Fruit fly (Drosophila melanogaster): ENCODE results near the gene CG15286.
A peak's percentile ranks its signal among the peaks of the same experiment; 100 is the strongest.

The CG15286 gene

DNA sequence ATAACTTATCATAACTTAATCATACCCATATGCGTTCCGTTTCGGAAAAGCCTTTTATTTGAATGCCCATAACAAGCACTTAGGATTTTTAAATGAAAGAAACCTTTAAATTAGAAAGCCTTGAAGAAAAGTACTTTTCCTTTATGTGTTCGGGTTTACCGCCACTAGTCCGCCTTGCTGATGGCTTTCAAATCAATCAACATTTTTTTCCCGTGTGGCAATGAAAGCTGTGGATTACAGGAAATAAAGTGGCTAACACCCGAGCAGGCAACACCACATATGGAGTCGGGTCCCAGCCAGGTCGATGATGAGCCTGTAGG lies 32.7 kb downstream of the CG15286 start:
- TF ChIP-seq br (GFP tag; optimal IDR thresholded peaks at IDR 0.05) (no peak), woc (GFP tag; optimal IDR thresholded peaks at IDR 0.05) (no peak), Dif (GFP tag; optimal IDR thresholded peaks at IDR 0.05; ENCODE audit: partially characterized antibody) (no peak), rgr (GFP tag; optimal IDR thresholded peaks at IDR 0.05) (no peak), Myc (optimal IDR thresholded peaks at IDR 0.05) (no peak), pan (optimal IDR thresholded peaks at IDR 0.05) (no peak), Jra (GFP tag; optimal IDR thresholded peaks at IDR 0.05) (no peak), tai (GFP tag; optimal IDR thresholded peaks at IDR 0.05) (no peak), brk (GFP tag; optimal IDR thresholded peaks at IDR 0.05) (no peak), h (GFP tag; optimal IDR thresholded peaks at IDR 0.05) (no peak), OdsH (GFP tag; optimal IDR thresholded peaks at IDR 0.05) (no peak), Dfd (GFP tag; optimal IDR thresholded peaks at IDR 0.05) (no peak), CG9705 (GFP tag; optimal IDR thresholded peaks at IDR 0.05) (no peak)

DNA sequence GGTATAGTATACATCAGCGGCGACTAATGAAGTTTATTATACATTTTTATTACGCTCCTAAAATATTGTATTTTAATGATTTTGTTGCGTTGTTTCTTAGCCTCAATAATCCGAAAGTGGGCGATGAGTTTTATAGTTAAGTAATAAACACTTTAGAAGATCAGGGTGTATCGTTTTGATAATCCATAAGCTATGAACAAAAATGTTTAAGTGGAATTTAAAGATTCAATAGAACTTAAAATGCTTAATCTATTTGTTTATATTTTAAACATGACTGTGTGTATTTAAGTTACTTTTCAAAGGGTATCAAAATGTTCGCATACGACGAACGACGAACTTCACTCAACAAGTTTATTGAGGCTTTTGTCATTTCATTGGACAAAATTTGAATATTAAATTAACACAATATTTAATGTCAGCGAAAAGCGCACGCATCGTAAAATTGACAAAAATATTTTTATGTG lies 34.2 kb downstream of the CG15286 start:
- TF ChIP-seq Dif (GFP tag; optimal IDR thresholded peaks at IDR 0.05; ENCODE audit: partially characterized antibody) (no peak), Hnf4 (GFP tag; optimal IDR thresholded peaks at IDR 0.05) (peak; percentile 37), foxo (GFP tag; optimal IDR thresholded peaks at IDR 0.05) (peak in 1 of 2 experiments; percentile 5), usp (GFP tag; optimal IDR thresholded peaks at IDR 0.05) (no peak), tai (GFP tag; optimal IDR thresholded peaks at IDR 0.05) (peak; percentile 19), psq (GFP tag; optimal IDR thresholded peaks at IDR 0.05) (peak; percentile 8), h (GFP tag; optimal IDR thresholded peaks at IDR 0.05) (no peak), fru (GFP tag; optimal IDR thresholded peaks at IDR 0.05) (peak; percentile 27), br (GFP tag; optimal IDR thresholded peaks at IDR 0.05) (peak; percentile 18)

DNA sequence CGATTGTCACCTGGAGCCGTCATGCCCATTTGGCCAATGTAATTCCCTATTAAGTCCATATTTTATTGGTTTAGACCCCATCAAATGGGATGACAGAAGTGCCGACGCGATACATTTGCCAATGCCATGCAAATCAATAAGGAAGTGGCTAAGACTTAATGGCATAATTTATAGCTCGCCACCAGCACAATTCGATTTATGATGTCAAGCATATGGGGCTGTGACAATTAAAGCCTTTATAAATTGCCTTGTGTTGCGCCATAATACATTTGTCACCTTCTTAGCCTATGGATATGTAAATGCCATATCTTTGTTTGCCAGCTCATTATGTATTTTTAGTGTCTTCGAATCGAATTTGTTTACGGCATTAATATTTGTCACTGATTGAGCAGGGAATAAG lies 35.2 kb downstream of the CG15286 start:
- no peak for TF ChIP-seq CG9705 (GFP tag; optimal IDR thresholded peaks at IDR 0.05)
- TF ChIP-seq Vsx2 (GFP tag; optimal IDR thresholded peaks at IDR 0.05; ENCODE audit: partially characterized antibody), result no peak
- no peak for TF ChIP-seq h (GFP tag; optimal IDR thresholded peaks at IDR 0.05)
- TF ChIP-seq N (GFP tag; optimal IDR thresholded peaks at IDR 0.05), result no peak
- TF ChIP-seq br (GFP tag; optimal IDR thresholded peaks at IDR 0.05), result no peak
- no peak for TF ChIP-seq Sp1 (GFP tag; optimal IDR thresholded peaks at IDR 0.05)
- TF ChIP-seq Hr78 (GFP tag; optimal IDR thresholded peaks at IDR 0.05), result no peak
- TF ChIP-seq Dif (GFP tag; optimal IDR thresholded peaks at IDR 0.05; ENCODE audit: partially characterized antibody), result no peak
- TF ChIP-seq dsf (GFP tag; optimal IDR thresholded peaks at IDR 0.05; ENCODE audit: borderline replicate concordance), result no peak
- TF ChIP-seq psq (GFP tag; optimal IDR thresholded peaks at IDR 0.05), result no peak
- no peak for TF ChIP-seq Hnf4 (GFP tag; optimal IDR thresholded peaks at IDR 0.05)
- TF ChIP-seq Rel (GFP tag; optimal IDR thresholded peaks at IDR 0.05), result no peak
- TF ChIP-seq Rel (tag; optimal IDR thresholded peaks at IDR 0.05), result no peak

DNA sequence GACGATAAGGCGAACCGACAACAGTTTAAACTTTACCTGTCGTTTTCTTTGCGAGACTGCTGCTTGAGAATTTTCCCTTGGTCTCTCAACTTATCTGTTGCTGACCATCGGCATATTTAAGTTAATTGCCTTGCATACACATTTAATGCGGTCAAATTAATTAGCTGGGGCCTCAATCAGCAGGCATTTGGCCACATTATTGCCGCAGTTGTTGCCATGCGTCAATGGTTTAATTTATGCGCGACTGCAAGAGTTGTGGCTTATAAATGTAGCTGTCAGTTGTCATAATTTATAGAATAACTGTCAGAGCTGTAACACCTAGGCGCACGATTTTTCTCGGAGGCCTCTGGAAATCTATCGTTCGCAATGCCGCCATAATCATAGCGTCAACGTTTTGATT lies 36.0 kb downstream of the CG15286 start:
- TF ChIP-seq psq (GFP tag; optimal IDR thresholded peaks at IDR 0.05), result no peak
- TF ChIP-seq ey (GFP tag; optimal IDR thresholded peaks at IDR 0.05), result no peak
- no peak for TF ChIP-seq sage (GFP tag; optimal IDR thresholded peaks at IDR 0.05)
- no peak for TF ChIP-seq dl (GFP tag; optimal IDR thresholded peaks at IDR 0.05; ENCODE audit: insufficient read depth in 1 of 2, partially characterized antibody in 2 of 2)
- no peak for TF ChIP-seq Hr78 (GFP tag; optimal IDR thresholded peaks at IDR 0.05)
- TF ChIP-seq CG32264 (GFP tag; optimal IDR thresholded peaks at IDR 0.05), result no peak
- no peak for TF ChIP-seq GATAd (GFP tag; optimal IDR thresholded peaks at IDR 0.05)
- no peak for TF ChIP-seq OdsH (GFP tag; optimal IDR thresholded peaks at IDR 0.05)
- no peak for TF ChIP-seq lola (GFP tag; optimal IDR thresholded peaks at IDR 0.05)
- no peak for TF ChIP-seq h (GFP tag; optimal IDR thresholded peaks at IDR 0.05)
- no peak for TF ChIP-seq br (GFP tag; optimal IDR thresholded peaks at IDR 0.05)
- no peak for TF ChIP-seq Myc (optimal IDR thresholded peaks at IDR 0.05)
- no peak for TF ChIP-seq fru (GFP tag; optimal IDR thresholded peaks at IDR 0.05)
- no peak for TF ChIP-seq foxo (GFP tag; optimal IDR thresholded peaks at IDR 0.05)
- TF ChIP-seq tai (GFP tag; optimal IDR thresholded peaks at IDR 0.05), result no peak
- TF ChIP-seq Hnf4 (GFP tag; optimal IDR thresholded peaks at IDR 0.05), result no peak
- TF ChIP-seq pan (optimal IDR thresholded peaks at IDR 0.05), result no peak

DNA sequence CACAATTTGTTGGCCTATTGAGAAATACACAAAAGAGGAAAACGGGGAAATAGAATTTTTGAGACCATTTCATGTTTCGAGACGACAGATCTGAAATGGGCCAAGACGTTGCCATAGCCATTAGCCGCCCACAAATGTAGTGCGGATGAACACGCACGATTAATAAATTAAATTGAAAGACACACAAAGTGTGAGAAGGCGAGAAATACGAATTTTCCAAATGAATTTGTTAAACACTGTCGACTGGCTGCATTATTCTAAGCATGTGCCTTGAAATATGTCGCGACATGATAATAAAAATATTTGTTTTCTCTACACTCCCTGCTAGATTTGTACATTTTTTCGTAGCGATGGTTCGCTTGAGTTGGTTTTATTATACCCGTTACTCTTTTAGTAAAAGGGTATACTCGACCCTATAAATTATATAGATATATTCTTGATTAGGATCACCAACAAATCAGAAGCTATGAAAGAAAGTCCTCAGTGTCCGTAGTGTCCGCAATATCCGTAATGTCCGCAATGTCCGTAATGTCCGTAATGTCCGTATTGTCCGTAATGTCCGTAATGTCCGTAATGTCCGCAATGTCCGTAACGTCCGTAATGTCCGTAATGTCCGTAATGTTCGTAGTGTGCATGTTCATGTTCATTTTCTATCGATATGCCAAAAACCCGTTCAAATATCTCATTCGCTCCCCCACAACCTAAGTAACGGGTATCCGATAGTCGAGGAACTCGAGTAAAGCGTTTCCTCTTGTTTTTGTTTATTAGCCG lies 38.6 kb downstream of the CG15286 start:
- TF ChIP-seq Abd-B (GFP tag; optimal IDR thresholded peaks at IDR 0.05) (no peak), sv (GFP tag; optimal IDR thresholded peaks at IDR 0.05) (peak; percentile 6)

Data from whole organism, wandering third instar larva.